Worm (Caenorhabditis elegans) whole organism, early embryonic: ENCODE data around the gene mboa-7.

Experiments
- B0310.2 ChIP-seq: sonication (generic microtip); optimal IDR thresholded peaks from 2 replicates; lab custom pipeline; 2016; ENCODE audit warnings: mild to moderate bottlenecking, missing genetic modification characterization, missing compliant biosample characterization
- F13C5.2 ChIP-seq: sonication (generic microtip); optimal IDR thresholded peaks from 2 replicates; lab custom pipeline; 2017; ENCODE audit warnings: mild to moderate bottlenecking, missing genetic modification characterization, inconsistent platforms, missing compliant biosample characterization
- ama-1 ChIP-seq: fragments of 150-350 bp; optimal IDR thresholded peaks from 2 replicates; lab custom pipeline; 2014
- scrt-1 ChIP-seq: fragments of 200-800 bp; sonication (Bioruptor generic); IDR thresholded peaks from 2 replicates; pipeline ENCODE4 v1.3.6; 2022; ENCODE audit warnings: missing genetic modification characterization, missing compliant biosample characterization

DNA sequence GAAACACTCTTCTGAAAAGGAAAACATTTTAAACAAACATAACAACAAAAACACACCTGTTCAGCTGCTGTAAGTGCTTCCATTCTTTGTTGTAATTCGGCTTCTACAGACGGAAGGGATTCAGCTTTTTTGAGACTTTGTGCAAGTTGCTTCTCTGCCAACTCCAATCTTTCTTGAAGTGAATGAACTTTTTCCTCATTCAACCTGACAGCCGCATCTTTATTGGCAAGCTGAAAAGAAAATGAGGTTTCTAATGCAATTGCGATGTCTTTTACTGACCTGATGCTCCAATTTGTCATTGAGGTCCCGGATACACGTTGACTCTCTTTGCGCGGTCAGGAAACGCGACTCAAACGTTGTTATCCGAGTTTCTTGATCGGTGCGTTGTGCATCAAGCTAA is 28.7 kb upstream of the mboa-7 start:
- TF ChIP-seq F13C5.2 (tag; lab: Kevin White, UChicago) = no peak
- TF ChIP-seq ama-1 (lab: Kevin White, UChicago) = no peak
- TF ChIP-seq B0310.2 (tag; lab: Kevin White, UChicago) = no peak
- TF ChIP-seq scrt-1 (GFP tag; lab: Robert Waterston, UW) = no peak
